Fruit fly (Drosophila melanogaster) whole organism, embryonic: ENCODE data around the gene Polr3F.

Source experiments
- Abd-B ChIP-seq: fragments of 200-800 bp; sonication (Bioruptor generic); optimal IDR thresholded peaks from 2 replicates; lab custom pipeline; 2018; ENCODE audit warnings: missing biosample characterization, mild to moderate bottlenecking, missing genetic modification characterization, moderate library complexity
- Atf3 ChIP-seq: fragments of 200-800 bp; sonication (Bioruptor generic); optimal IDR thresholded peaks from 3 replicates; lab custom pipeline; 2016; ENCODE audit warnings: missing biosample characterization, missing genetic modification characterization
- CG10321 ChIP-seq: fragments of 200-800 bp; sonication (Bioruptor generic); IDR thresholded peaks from 2 replicates; pipeline ENCODE4 v1.3.6; 2022; ENCODE audit warnings: missing biosample characterization, missing genetic modification characterization
- CG14050 ChIP-seq: fragments of 200-800 bp; sonication (Bioruptor generic); IDR thresholded peaks from 3 replicates; pipeline ENCODE4 v1.3.6; 2022; ENCODE audit warnings: missing biosample characterization, missing genetic modification characterization
- CG14710 ChIP-seq: fragments of 200-800 bp; sonication (Bioruptor generic); optimal IDR thresholded peaks from 3 replicates; lab custom pipeline; 2019; ENCODE audit warnings: missing biosample characterization, mild to moderate bottlenecking, missing genetic modification characterization, moderate library complexity
- CG1529 ChIP-seq: fragments of 200-800 bp; sonication (Bioruptor generic); optimal IDR thresholded peaks from 3 replicates; lab custom pipeline; 2018; ENCODE audit warnings: missing biosample characterization, missing genetic modification characterization
- CG16813 ChIP-seq: fragments of 200-800 bp; sonication (Bioruptor generic); IDR thresholded peaks from 3 replicates; pipeline ENCODE4 v1.3.6; 2022; ENCODE audit warnings: missing biosample characterization, missing genetic modification characterization; ENCODE audit not compliant: partially characterized antibody
- CG17359 ChIP-seq: fragments of 200-800 bp; sonication (Bioruptor generic); optimal IDR thresholded peaks from 3 replicates; lab custom pipeline; 2018; ENCODE audit warnings: missing biosample characterization, mild to moderate bottlenecking, missing genetic modification characterization, moderate library complexity
- CG1792 ChIP-seq: fragments of 200-800 bp; sonication (Bioruptor generic); optimal IDR thresholded peaks from 2 replicates; lab custom pipeline; 2016; ENCODE audit warnings: missing biosample characterization, missing genetic modification characterization
- CG18599 ChIP-seq: fragments of 200-800 bp; sonication (Bioruptor generic); optimal IDR thresholded peaks from 3 replicates; lab custom pipeline; 2017; ENCODE audit warnings: missing biosample characterization, missing genetic modification characterization, mild to moderate bottlenecking, moderate library complexity, missing genetic modification reagents
- CG3163 ChIP-seq: fragments of 200-800 bp; sonication (Bioruptor generic); optimal IDR thresholded peaks from 3 replicates; lab custom pipeline; 2016; ENCODE audit warnings: missing biosample characterization, missing genetic modification characterization
- CG33557 ChIP-seq: fragments of 200-800 bp; sonication (Bioruptor generic); optimal IDR thresholded peaks from 2 replicates; lab custom pipeline; 2019; ENCODE audit warnings: missing biosample characterization, mild to moderate bottlenecking, missing genetic modification characterization, moderate library complexity
- CG4617 ChIP-seq: fragments of 200-800 bp; sonication (Bioruptor generic); optimal IDR thresholded peaks from 3 replicates; lab custom pipeline; 2016; ENCODE audit warnings: missing biosample characterization, missing genetic modification characterization, borderline replicate concordance
- CG7745 ChIP-seq: fragments of 200-800 bp; sonication (Bioruptor generic); optimal IDR thresholded peaks from 2 replicates; lab custom pipeline; 2018; ENCODE audit warnings: missing biosample characterization, mild to moderate bottlenecking, missing genetic modification characterization, moderate library complexity
- CG8944 ChIP-seq: fragments of 200-800 bp; sonication (Bioruptor generic); optimal IDR thresholded peaks from 3 replicates; lab custom pipeline; 2016; ENCODE audit warnings: missing biosample characterization, missing genetic modification characterization
- CG9437 ChIP-seq: fragments of 200-800 bp; sonication (Bioruptor generic); optimal IDR thresholded peaks from 2 replicates; lab custom pipeline; 2018; ENCODE audit warnings: missing biosample characterization, mild to moderate bottlenecking, missing genetic modification characterization
- Dbx ChIP-seq: fragments of 200-800 bp; sonication (Bioruptor generic); IDR thresholded peaks from 3 replicates; pipeline ENCODE4 v1.3.6; 2022; ENCODE audit warnings: missing biosample characterization, missing genetic modification characterization
- Deaf1 ChIP-seq: fragments of 200-800 bp; optimal IDR thresholded peaks from 3 replicates; lab custom pipeline; 2019; ENCODE audit warnings: missing biosample characterization, mild to moderate bottlenecking, missing genetic modification characterization, moderate library complexity
- Dfd ChIP-seq, 2 experiments: fragments of >200 bp; optimal IDR thresholded peaks; 2 replicates each; lab custom pipeline; 2017; ENCODE audit warnings: missing biosample characterization in 2 of 2, missing genetic modification characterization in 2 of 2
- Doc2 ChIP-seq: fragments of 200-800 bp; sonication (Bioruptor generic); IDR thresholded peaks from 2 replicates; pipeline ENCODE4 v1.3.6; 2022; ENCODE audit warnings: missing biosample characterization, missing genetic modification characterization
- GATAe ChIP-seq: fragments of 200-800 bp; sonication (Bioruptor generic); conservative IDR thresholded peaks from 2 replicates; pipeline ENCODE4 v1.3.6; 2022; ENCODE audit warnings: missing biosample characterization, missing genetic modification characterization
- H15 ChIP-seq: fragments of 200-800 bp; sonication (Bioruptor generic); IDR thresholded peaks from 3 replicates; pipeline ENCODE4 v1.3.6; 2022; ENCODE audit warnings: missing biosample characterization, missing genetic modification characterization
- HHEX ChIP-seq: fragments of 200-800 bp; sonication (Bioruptor generic); optimal IDR thresholded peaks from 3 replicates; lab custom pipeline; 2017; ENCODE audit warnings: missing biosample characterization, mild to moderate bottlenecking, missing genetic modification characterization, missing genetic modification reagents
- HLH3B ChIP-seq: fragments of 200-800 bp; sonication (Bioruptor generic); IDR thresholded peaks from 2 replicates; pipeline ENCODE4 v1.3.6; 2022; ENCODE audit warnings: missing biosample characterization, missing genetic modification characterization
- MESR4 ChIP-seq: fragments of 200-800 bp; sonication (Bioruptor generic); optimal IDR thresholded peaks from 2 replicates; lab custom pipeline; 2018; ENCODE audit warnings: missing biosample characterization, mild to moderate bottlenecking, missing genetic modification characterization, moderate library complexity
- Ravus ChIP-seq: fragments of 200-800 bp; sonication (Bioruptor generic); IDR thresholded peaks from 2 replicates; pipeline ENCODE4 v1.3.6; 2022; ENCODE audit warnings: missing biosample characterization, missing genetic modification characterization
- Rx ChIP-seq: fragments of 200-800 bp; sonication (Bioruptor generic); IDR thresholded peaks from 2 replicates; pipeline ENCODE4 v1.3.6; 2022; ENCODE audit warnings: missing biosample characterization, missing genetic modification characterization
- al ChIP-seq: fragments of 200-800 bp; sonication (Bioruptor generic); IDR thresholded peaks from 2 replicates; pipeline ENCODE4 v1.3.6; 2022; ENCODE audit warnings: missing biosample characterization, missing genetic modification characterization
- bcd ChIP-seq: fragments of 200-800 bp; sonication (Bioruptor generic); optimal IDR thresholded peaks from 2 replicates; lab custom pipeline; 2017; ENCODE audit warnings: missing biosample characterization, mild to moderate bottlenecking, missing genetic modification characterization
- chinmo ChIP-seq: fragments of 200-800 bp; sonication (Bioruptor generic); IDR thresholded peaks from 4 replicates; pipeline ENCODE4 v1.3.6; 2022; ENCODE audit warnings: missing biosample characterization, missing genetic modification characterization; ENCODE audit not compliant: partially characterized antibody
- corto ChIP-seq: fragments of 200-800 bp; sonication (Bioruptor generic); optimal IDR thresholded peaks from 2 replicates; lab custom pipeline; 2016; ENCODE audit warnings: missing biosample characterization, mild to moderate bottlenecking, missing genetic modification characterization, moderate library complexity
- crp ChIP-seq, 2 experiments: fragments of 200-800 bp; sonication (Bioruptor generic); optimal IDR thresholded peaks; 2 replicates in 1 of 2; 3 replicates in 1 of 2; lab custom pipeline; 2017; ENCODE audit warnings: missing biosample characterization in 2 of 2, missing genetic modification characterization in 2 of 2, mild to moderate bottlenecking in 1 of 2, moderate library complexity in 1 of 2
- dpn ChIP-seq, 2 experiments: fragments of 200-800 bp; sonication (Bioruptor generic); optimal IDR thresholded peaks; 3 replicates each; lab custom pipeline; 2016; ENCODE audit warnings: missing biosample characterization in 2 of 2, missing genetic modification characterization in 2 of 2
- emc ChIP-seq: fragments of 200-800 bp; sonication (Bioruptor generic); optimal IDR thresholded peaks from 2 replicates; lab custom pipeline; 2016; ENCODE audit warnings: missing biosample characterization, missing genetic modification characterization
- ewg ChIP-seq: fragments of 200-800 bp; sonication (Bioruptor generic); optimal IDR thresholded peaks from 3 replicates; lab custom pipeline; 2017; ENCODE audit warnings: mild to moderate bottlenecking, missing biosample characterization, missing genetic modification reagents, missing genetic modification characterization
- gcm ChIP-seq: fragments of 200-800 bp; sonication (Bioruptor generic); optimal IDR thresholded peaks from 2 replicates; lab custom pipeline; 2019; ENCODE audit warnings: missing biosample characterization, mild to moderate bottlenecking, missing genetic modification characterization, moderate library complexity
- gem ChIP-seq: fragments of 200-800 bp; sonication (Bioruptor generic); optimal IDR thresholded peaks from 2 replicates; lab custom pipeline; 2019; ENCODE audit warnings: missing biosample characterization, mild to moderate bottlenecking, missing genetic modification characterization, moderate library complexity
- grau ChIP-seq: fragments of 200-800 bp; optimal IDR thresholded peaks from 3 replicates; lab custom pipeline; 2019; ENCODE audit warnings: missing biosample characterization, mild to moderate bottlenecking, missing genetic modification characterization, moderate library complexity
- gsb-n ChIP-seq: fragments of 200-800 bp; sonication (Bioruptor generic); optimal IDR thresholded peaks from 3 replicates; lab custom pipeline; 2018; ENCODE audit warnings: missing biosample characterization, mild to moderate bottlenecking, missing genetic modification characterization
- ind ChIP-seq: fragments of 200-800 bp; sonication (Bioruptor generic); optimal IDR thresholded peaks from 3 replicates; lab custom pipeline; 2016; ENCODE audit warnings: missing biosample characterization, missing genetic modification characterization
- mam ChIP-seq: fragments of 200-800 bp; sonication (Bioruptor generic); optimal IDR thresholded peaks from 3 replicates; lab custom pipeline; 2016; ENCODE audit warnings: missing biosample characterization, missing genetic modification characterization
- nmo ChIP-seq: fragments of 200-800 bp; sonication (Bioruptor generic); optimal IDR thresholded peaks from 2 replicates; lab custom pipeline; 2018; ENCODE audit warnings: missing biosample characterization, mild to moderate bottlenecking, missing genetic modification characterization, moderate library complexity
- nom ChIP-seq: fragments of 200-800 bp; sonication (Bioruptor generic); optimal IDR thresholded peaks from 2 replicates; lab custom pipeline; 2017; ENCODE audit warnings: missing biosample characterization, missing genetic modification characterization, mild to moderate bottlenecking, moderate library complexity, missing genetic modification reagents
- oc ChIP-seq: fragments of 200-800 bp; sonication (Bioruptor generic); optimal IDR thresholded peaks from 2 replicates; lab custom pipeline; 2018; ENCODE audit warnings: missing biosample characterization, mild to moderate bottlenecking, missing genetic modification characterization, moderate library complexity
- otp ChIP-seq: fragments of 200-800 bp; sonication (Bioruptor generic); IDR thresholded peaks from 3 replicates; pipeline ENCODE4, ENCODE4 v1.3.6; 2022; ENCODE audit warnings: missing biosample characterization, missing genetic modification characterization
- prd ChIP-seq, 3 experiments: fragments of >200 bp in 2 of 3; fragments of 200-800 bp in 1 of 3; sonication (Bioruptor generic) in 1 of 3; optimal IDR thresholded peaks in 2 of 3; IDR thresholded peaks in 1 of 3; 2 replicates in 2 of 3; 3 replicates in 1 of 3; pipeline versions ENCODE4 v1.3.6 to Lab custom; 2017 to 2022; ENCODE audit warnings: missing biosample characterization in 1 of 3, missing genetic modification characterization in 1 of 3
- so ChIP-seq: fragments of 200-800 bp; sonication (Bioruptor generic); IDR thresholded peaks from 3 replicates; pipeline ENCODE4 v1.3.6; 2022; ENCODE audit warnings: missing biosample characterization, missing genetic modification characterization
- sob ChIP-seq: fragments of 200-800 bp; sonication (Bioruptor generic); IDR thresholded peaks from 2 replicates; pipeline ENCODE4 v1.3.6; 2022; ENCODE audit warnings: missing biosample characterization, missing genetic modification characterization
- sug ChIP-seq: fragments of 200-800 bp; optimal IDR thresholded peaks from 2 replicates; lab custom pipeline; 2019; ENCODE audit warnings: missing biosample characterization, mild to moderate bottlenecking, missing genetic modification characterization, moderate library complexity
- zfh1 ChIP-seq: fragments of 200-800 bp; sonication (Bioruptor generic); IDR thresholded peaks from 3 replicates; pipeline ENCODE4 v1.3.6; 2022; ENCODE audit warnings: missing biosample characterization, missing genetic modification characterization

The Polr3F gene

dm6 chr3R:22400246-22400645 is 33.1 kb upstream of the Polr3F start (continued):
- TF ChIP-seq CG10321 (GFP tag; lab: Robert Waterston, UW) (no peak), chinmo (GFP tag; lab: Robert Waterston, UW) (no peak), corto (GFP tag; lab: Kevin White, UChicago) (no peak), grau (tag; lab: Kevin White, UChicago) (no peak), oc (tag; lab: Kevin White, UChicago) (no peak), HLH3B (GFP tag; lab: Robert Waterston, UW) (peak; percentile 53; the same call in 1 of the 2 replicates), CG4617 (no peak), CG9437 (GFP tag; lab: Kevin White, UChicago) (no peak), CG3163 (GFP tag; lab: Kevin White, UChicago) (no peak), CG17359 (tag; lab: Kevin White, UChicago) (no peak), Abd-B (GFP tag; lab: Kevin White, UChicago) (peak; percentile 30), CG16813 (GFP tag; lab: Robert Waterston, UW) (no peak), bcd (GFP tag; lab: Kevin White, UChicago) (peak; percentile 27), MESR4 (GFP tag; lab: Kevin White, UChicago) (no peak), gem (tag; lab: Kevin White, UChicago) (no peak), prd (optimal IDR thresholded peaks at IDR 0.05; lab: Kevin White, UChicago) (no peak), prd (GFP tag; IDR thresholded peaks at IDR 0.05; lab: Robert Waterston, UW) (peak; percentile 68), dpn (GFP tag; optimal IDR thresholded peaks at IDR 0.05; lab: Kevin White, UChicago) (peak in 1 of 2 experiments; percentile 3), CG1529 (GFP tag; lab: Kevin White, UChicago) (no peak), mam (GFP tag; lab: Kevin White, UChicago) (no peak), Dbx (GFP tag; lab: Robert Waterston, UW) (peak; percentile 51; the same call in 2 of the 3 replicates), sug (tag; lab: Kevin White, UChicago) (no peak), Doc2 (GFP tag; lab: Robert Waterston, UW) (no peak), so (no peak), sob (GFP tag; lab: Robert Waterston, UW) (0 out of 2 replicates have a peak, but pooled peaks have one; percentile 29), CG14710 (tag; lab: Kevin White, UChicago) (no peak), nom (GFP tag; lab: Kevin White, UChicago) (no peak), Rx (GFP tag; lab: Robert Waterston, UW) (no peak), emc (GFP tag; lab: Kevin White, UChicago) (no peak), zfh1 (GFP tag; lab: Robert Waterston, UW) (peak; percentile 56; the same call in 1 of the 3 replicates), gcm (GFP tag; lab: Kevin White, UChicago) (no peak), Deaf1 (tag; lab: Kevin White, UChicago) (no peak), otp (GFP tag; lab: Robert Waterston, UW) (no peak), Atf3 (GFP tag; lab: Kevin White, UChicago) (no peak), CG14050 (GFP tag; lab: Robert Waterston, UW) (no peak), al (GFP tag; lab: Robert Waterston, UW) (peak; percentile 28; the same call in 1 of the 2 replicates), ind (GFP tag; lab: Kevin White, UChicago) (peak; percentile 25), CG8944 (GFP tag; lab: Kevin White, UChicago) (no peak), HHEX (peak; percentile 23), CG33557 (no peak), CG1792 (GFP tag; lab: Kevin White, UChicago) (no peak), gsb-n (tag; lab: Kevin White, UChicago) (no peak), H15 (GFP tag; lab: Robert Waterston, UW) (peak; percentile 14; the same call in 1 of the 3 replicates), Ravus (GFP tag; lab: Robert Waterston, UW) (no peak), GATAe (no peak), Dfd (GFP tag; optimal IDR thresholded peaks at IDR 0.05; lab: Kevin White, UChicago) (no peak), crp (GFP tag; optimal IDR thresholded peaks at IDR 0.05; lab: Kevin White, UChicago) (no peak), nmo (GFP tag; lab: Kevin White, UChicago) (peak; percentile 34), CG18599 (no peak), CG7745 (tag; lab: Kevin White, UChicago) (no peak), ewg (no peak)
